Worm (Caenorhabditis elegans): Measurements from ENCODE around the gene C24D10.4.

ce11 chrIV:5169335-5169734, 9.0 kb downstream of the C24D10.4 start:
- peak; percentile 14 for TF ChIP-seq elt-2 (tag; optimal IDR thresholded peaks at IDR 0.05)
- TF ChIP-seq hlh-8 (tag; optimal IDR thresholded peaks at IDR 0.05), result no peak
- no peak for TF ChIP-seq ztf-16 (tag; optimal IDR thresholded peaks at IDR 0.05)
- TF ChIP-seq ceh-18 (tag; optimal IDR thresholded peaks at IDR 0.05), result peak; percentile 50
- no peak for TF ChIP-seq ceh-24 (tag; optimal IDR thresholded peaks at IDR 0.05)

All from whole organism, late embryonic.